Fruit fly (Drosophila melanogaster): ENCODE results near the gene slp1.

The slp1 gene

DNA sequence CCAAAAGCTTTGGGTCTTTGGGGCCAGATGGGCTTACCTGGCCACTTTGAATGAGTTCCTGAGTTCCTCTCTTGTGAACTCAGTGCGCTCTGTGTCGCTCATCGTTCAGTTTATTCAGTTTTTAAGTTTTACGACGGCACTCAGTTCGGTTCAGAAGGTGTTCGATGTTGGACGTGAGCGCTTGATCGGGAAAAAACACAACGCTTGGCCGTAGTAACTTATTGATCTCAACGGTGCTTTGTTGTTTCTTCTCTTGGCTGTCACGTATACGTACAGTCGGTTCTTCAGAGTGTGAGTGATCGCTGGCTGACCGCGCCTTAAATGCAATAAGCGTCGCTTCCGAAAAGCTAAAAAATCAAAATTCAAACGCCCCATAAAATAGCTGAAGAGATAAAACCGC lies 38.4 kb upstream of the slp1 start, which contains the start of gene bark:
Gene bark, plus strand, starts transcription at position 140 of the 400 bp plus-strand sequence.
- TF ChIP-seq ttk (optimal IDR thresholded peaks at IDR 0.05) (no peak), psq (optimal IDR thresholded peaks at IDR 0.05) (no peak), h (optimal IDR thresholded peaks at IDR 0.05) (no peak), insv (optimal IDR thresholded peaks at IDR 0.05) (no peak), Myc (optimal IDR thresholded peaks at IDR 0.05) (no peak), Sin3A (optimal IDR thresholded peaks at IDR 0.05) (no peak)

DNA sequence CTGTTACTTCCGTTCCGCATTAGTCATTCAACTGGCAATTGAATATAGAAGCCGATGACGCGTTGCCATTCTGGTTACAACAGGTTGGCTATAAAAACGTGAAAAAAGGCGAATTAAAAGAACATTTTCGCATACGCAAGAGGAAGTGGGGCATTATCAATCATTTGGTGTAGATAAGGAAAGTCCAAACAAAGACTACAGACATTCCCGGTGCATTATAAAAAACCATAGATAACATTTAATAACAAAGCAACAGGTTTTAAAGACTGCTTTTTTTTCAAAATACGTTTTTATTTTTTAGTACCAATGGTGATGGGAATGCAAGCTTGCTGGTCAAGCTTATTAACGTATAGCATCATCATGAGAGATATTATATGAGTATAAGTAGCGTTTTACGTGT lies 37.3 kb upstream of the slp1 start:
- no peak for TF ChIP-seq Myc (optimal IDR thresholded peaks at IDR 0.05)
- no peak for TF ChIP-seq Sin3A (optimal IDR thresholded peaks at IDR 0.05)
- TF ChIP-seq psq (optimal IDR thresholded peaks at IDR 0.05): no peak
- no peak for TF ChIP-seq insv (optimal IDR thresholded peaks at IDR 0.05)
- TF ChIP-seq ttk (optimal IDR thresholded peaks at IDR 0.05): no peak
- TF ChIP-seq h (optimal IDR thresholded peaks at IDR 0.05): no peak

DNA sequence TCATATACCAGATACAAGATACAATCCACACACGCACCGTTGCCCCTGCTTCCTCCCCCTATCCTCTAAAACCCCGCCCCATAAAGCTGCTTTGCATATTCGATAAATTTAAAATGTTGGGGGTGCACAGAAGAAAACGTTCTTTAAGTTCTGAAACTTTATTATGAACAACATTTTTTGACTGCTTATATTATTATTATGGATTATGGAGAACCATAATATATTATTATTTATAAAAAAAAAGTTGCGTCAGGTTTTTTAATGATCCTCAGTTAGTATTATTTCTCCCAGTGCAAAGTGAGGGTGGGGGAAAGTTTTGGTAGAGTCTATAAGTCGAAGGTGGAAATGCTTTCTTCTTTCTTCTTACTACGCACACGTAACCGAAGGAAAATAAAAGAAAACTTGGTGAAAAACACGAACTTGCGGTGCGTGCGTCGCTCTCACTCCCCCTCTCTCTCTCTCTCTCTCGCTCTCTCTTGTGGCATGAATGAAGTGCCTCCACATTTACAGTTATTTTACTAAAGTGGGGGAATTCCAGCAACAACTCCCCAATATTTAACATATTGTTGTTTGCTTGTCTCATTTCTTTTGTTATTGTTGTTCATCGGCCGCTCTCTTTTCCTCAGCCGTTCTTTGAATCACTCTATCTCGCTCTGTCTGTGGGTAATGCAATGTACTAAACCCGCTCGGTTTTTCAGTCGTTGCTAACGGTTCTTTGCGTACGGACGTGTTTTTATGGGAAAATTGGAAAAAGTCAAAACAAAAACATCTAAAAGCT lies 36.0 kb upstream of the slp1 start:
- no peak for TF ChIP-seq ttk (optimal IDR thresholded peaks at IDR 0.05)
- no peak for TF ChIP-seq insv (optimal IDR thresholded peaks at IDR 0.05)
- TF ChIP-seq Sin3A (optimal IDR thresholded peaks at IDR 0.05): no peak
- TF ChIP-seq h (optimal IDR thresholded peaks at IDR 0.05): no peak
- no peak for TF ChIP-seq psq (optimal IDR thresholded peaks at IDR 0.05)
- TF ChIP-seq Myc (optimal IDR thresholded peaks at IDR 0.05): no peak

DNA sequence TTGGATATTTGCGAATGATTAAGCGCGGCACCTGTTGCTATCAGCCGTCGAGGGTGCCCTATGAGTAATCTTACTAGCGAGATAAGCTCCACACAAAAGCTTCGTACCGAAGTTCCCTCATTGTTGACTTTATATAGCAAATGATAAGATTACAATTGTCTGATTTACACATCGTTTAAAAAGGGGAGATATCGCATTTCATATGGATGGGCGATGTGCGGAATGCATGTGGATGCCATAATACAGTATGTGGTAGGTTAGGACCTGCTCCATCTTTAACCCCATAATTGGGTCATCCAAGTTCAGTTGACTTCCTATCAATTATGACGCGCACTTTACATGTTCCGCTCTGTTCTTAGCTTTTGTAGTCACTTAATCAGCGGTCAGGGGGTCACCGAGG lies 33.8 kb upstream of the slp1 start:
- TF ChIP-seq insv (optimal IDR thresholded peaks at IDR 0.05): no peak
- TF ChIP-seq psq (optimal IDR thresholded peaks at IDR 0.05): no peak
- TF ChIP-seq Sin3A (optimal IDR thresholded peaks at IDR 0.05): no peak
- no peak for TF ChIP-seq h (optimal IDR thresholded peaks at IDR 0.05)
- TF ChIP-seq ttk (optimal IDR thresholded peaks at IDR 0.05): no peak
- no peak for TF ChIP-seq Myc (optimal IDR thresholded peaks at IDR 0.05)

DNA sequence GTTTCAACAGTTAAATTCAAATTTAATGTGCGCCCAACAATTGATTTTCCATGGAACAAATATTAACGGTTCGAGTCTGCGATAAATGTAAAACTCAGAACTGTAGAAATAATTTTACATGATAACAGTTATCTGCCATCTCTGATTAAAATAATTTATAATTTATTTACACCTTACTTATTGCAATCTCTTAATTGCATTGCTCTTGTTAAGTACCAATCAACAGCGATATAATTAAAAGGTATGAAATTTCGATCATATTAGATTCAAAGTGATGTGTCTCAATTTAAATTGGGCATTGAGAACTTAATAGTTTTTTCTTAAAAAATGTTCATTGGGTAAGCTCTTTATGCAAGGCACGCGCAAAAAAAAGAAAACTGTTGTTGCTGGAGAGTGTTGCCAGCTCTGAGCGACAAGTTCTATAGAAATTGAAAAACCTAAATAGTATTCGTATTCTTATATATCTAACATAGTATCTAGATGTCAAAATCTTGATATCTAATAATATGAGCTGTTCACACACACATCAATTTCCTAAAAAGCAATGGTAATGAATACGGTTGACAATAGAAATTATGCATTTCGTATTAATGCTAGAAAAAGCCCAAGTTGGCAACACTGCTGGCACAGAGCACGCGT lies 22.5 kb upstream of the slp1 start:
- TF ChIP-seq ttk (optimal IDR thresholded peaks at IDR 0.05): no peak

DNA sequence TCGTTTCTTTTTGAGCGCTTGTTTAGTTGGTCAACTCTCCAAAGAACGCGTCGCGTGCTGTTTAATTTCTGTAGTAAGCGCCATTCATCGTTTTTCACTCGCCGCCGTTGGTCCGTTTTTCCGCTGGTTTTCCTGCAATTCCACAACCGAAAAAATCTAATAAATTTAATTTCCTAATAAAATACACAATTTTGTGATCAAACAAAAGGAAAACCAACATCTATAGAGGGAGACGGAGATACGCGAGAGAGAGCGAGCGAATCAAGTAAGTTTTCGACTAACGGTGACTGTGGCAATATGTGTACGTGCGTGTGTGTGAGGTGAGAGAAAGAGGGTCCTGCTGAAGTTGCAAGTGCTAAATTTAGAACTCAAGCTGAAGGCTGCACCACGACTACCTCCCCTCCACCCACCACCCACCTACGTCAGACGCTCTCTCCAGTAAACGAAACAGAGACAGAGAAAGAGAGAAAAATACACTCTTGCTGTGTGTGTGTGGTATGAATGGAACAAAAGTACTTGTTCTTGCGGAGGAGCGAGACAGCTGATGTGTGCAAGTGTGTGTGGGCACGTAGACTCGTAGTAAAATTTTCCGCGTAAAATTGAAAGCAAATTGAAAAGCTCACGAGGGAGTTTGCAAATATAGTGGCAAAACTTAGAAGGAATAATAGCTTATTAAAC lies 21.9 kb upstream of the slp1 start, which contains the start of gene Reph:
Gene Reph, plus strand, starts transcription at position 80 of the 678 bp plus-strand sequence.
- TF ChIP-seq Sin3A (optimal IDR thresholded peaks at IDR 0.05): no peak
- no peak for TF ChIP-seq psq (optimal IDR thresholded peaks at IDR 0.05)

DNA sequence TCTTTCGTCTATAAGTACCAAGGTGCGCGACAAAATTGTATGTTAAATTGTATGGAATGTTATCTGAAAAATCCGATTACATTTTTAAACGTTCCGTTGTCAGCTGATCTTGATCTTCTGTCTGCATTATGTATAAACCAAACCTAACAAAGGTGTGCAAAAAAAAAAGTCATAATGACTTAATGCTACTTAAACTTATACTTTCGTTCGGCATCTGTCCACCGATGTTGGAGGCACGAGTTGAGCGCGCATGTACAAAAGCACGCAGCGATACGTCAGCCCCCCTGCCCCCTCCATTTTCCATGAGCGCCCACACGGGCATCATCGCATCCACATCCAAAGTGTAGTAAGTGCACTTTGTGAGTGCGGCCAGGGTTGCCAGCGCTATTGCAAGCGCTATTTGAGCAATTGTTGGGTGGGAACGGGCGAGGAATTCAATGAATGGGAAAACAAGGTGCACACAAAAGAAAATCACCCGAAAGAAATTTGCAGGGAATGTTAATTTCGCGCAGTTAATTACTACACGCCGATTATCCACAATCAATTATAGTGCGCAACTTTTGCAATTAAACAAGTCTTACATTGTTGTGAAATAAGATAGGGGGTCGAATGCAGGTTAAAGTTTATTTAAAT lies 20.7 kb upstream of the slp1 start:
- no peak for TF ChIP-seq psq (optimal IDR thresholded peaks at IDR 0.05)
- no peak for TF ChIP-seq h (optimal IDR thresholded peaks at IDR 0.05)
- no peak for TF ChIP-seq Myc (optimal IDR thresholded peaks at IDR 0.05)
- TF ChIP-seq insv (optimal IDR thresholded peaks at IDR 0.05): no peak
- TF ChIP-seq ttk (optimal IDR thresholded peaks at IDR 0.05): no peak
- no peak for TF ChIP-seq Sin3A (optimal IDR thresholded peaks at IDR 0.05)

DNA sequence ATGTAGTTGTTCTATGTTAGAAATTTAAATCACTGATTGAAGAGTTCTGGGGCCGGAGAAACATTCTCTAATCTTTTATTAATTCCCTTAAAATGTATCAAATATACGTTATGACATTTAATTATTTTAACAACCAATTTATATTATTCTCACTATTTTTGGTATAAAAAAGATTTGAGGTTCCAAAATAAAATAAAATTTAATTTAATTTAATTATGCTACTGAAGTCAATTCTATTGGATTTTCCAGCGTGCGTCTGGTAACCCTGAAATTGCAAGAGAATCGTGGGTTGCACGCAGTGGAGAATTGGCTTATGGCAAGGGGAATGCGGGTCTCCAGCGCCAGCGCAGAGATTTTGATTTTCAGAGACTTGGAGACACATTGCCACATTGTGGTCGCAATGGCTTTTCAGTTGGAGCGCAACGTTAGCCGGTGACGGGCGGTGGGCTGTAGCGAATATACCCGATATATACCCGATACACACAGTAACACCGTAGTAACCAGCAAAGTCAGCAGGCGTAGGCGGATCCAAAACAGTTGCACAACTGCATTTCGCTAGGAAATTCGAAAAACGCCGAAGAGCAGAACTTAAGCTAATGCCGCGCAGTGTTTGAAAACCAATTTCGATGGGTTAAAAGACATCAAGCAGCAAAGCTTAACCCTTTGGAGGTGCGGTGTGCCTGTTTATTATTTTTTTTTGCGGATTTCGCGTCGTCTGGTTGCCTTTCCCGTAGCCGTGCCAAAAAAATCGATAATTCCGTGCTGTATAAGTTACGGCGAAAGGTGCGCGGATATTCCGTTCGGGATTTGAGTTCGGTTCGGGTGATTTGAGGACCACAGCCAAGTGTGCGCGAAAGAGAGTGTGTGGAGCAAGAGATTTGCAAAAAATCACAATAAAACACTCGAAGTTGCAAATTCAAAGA lies 19.9 kb upstream of the slp1 start:
- TF ChIP-seq h (optimal IDR thresholded peaks at IDR 0.05): no peak
- no peak for TF ChIP-seq ttk (optimal IDR thresholded peaks at IDR 0.05)
- TF ChIP-seq insv (optimal IDR thresholded peaks at IDR 0.05): no peak
- no peak for TF ChIP-seq psq (optimal IDR thresholded peaks at IDR 0.05)
- no peak for TF ChIP-seq Sin3A (optimal IDR thresholded peaks at IDR 0.05)
- no peak for TF ChIP-seq Myc (optimal IDR thresholded peaks at IDR 0.05)

DNA sequence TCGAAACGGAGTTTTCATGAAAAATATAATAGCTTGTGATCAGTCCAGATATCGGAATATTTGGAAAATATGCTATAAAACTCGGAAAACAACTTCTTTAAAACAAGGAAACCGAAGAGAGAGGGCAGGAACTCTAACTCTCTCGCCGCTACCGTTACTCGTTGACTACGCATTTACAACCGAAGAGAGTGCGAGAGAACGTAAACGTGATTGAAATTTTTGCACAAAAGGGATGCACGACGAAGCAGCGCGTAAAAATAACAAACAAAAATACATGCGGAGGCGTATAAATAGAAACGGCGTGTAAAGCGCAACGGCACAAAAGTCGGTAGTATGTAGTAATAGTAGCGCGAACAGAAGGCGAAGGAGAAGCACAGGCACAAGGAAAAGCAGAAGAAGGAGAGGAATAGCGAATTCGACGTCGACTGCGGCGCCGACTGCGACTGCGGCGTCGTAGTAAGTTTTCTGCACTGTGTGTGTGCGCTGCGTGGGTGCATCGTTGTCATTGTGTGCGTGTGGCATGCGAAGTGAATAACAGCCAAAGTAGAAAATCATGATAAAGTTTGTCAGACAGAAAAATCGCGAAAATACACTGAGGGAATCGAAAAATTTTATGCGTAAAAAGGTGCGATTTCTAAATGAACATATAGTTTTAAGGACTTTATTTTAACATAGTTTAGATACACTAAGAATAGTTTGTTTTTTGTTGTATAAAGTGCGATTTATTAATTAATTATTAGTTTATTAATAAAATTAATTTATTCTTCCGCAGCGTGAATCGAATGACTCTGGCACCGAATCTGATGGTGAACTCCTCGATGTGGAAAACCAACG lies 19.1 kb upstream of the slp1 start:
- TF ChIP-seq psq (optimal IDR thresholded peaks at IDR 0.05) (no peak), ttk (optimal IDR thresholded peaks at IDR 0.05) (no peak), Myc (optimal IDR thresholded peaks at IDR 0.05) (no peak), h (optimal IDR thresholded peaks at IDR 0.05) (no peak), insv (optimal IDR thresholded peaks at IDR 0.05) (no peak), Sin3A (optimal IDR thresholded peaks at IDR 0.05) (no peak)

DNA sequence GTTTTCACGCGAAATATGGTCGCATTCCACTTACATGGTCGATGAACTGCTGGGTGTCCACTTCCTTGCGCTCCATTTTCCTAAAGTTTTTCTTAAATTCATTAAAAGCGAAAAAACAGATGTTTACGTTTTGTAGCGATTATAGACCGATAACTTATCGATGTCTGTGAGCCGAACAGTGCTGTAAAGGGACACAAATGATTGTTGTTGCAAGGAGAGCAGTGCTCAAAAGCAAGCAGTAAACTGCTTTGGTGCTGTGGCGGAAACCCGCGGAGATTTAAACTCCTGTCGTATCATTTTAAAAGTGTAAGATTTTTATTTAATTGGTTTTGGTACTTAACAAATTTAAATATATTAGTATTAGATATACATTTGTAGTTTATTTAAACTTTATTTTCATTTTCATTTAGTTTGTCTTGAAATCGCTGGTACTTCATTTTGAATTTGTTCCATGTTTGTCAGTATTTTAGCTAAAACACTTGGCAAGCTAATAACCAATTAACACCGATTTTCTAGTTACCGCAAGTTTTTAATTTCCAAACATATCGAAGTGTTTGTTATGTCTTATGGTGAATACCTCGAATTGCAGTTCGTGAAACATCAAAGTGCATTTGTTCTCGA lies 12.1 kb upstream of the slp1 start, which contains the start of gene CG3407:
Gene CG3407, minus strand, starts transcription at position 156 of the 621 bp plus-strand sequence.
- TF ChIP-seq ttk (optimal IDR thresholded peaks at IDR 0.05) (no peak), h (optimal IDR thresholded peaks at IDR 0.05) (no peak), psq (optimal IDR thresholded peaks at IDR 0.05) (no peak), Myc (optimal IDR thresholded peaks at IDR 0.05) (no peak), Sin3A (optimal IDR thresholded peaks at IDR 0.05) (no peak), insv (optimal IDR thresholded peaks at IDR 0.05) (no peak)
